Worm (Caenorhabditis elegans): ENCODE results near the gene mrpl-18.

Gene mrpl-18

DNA sequence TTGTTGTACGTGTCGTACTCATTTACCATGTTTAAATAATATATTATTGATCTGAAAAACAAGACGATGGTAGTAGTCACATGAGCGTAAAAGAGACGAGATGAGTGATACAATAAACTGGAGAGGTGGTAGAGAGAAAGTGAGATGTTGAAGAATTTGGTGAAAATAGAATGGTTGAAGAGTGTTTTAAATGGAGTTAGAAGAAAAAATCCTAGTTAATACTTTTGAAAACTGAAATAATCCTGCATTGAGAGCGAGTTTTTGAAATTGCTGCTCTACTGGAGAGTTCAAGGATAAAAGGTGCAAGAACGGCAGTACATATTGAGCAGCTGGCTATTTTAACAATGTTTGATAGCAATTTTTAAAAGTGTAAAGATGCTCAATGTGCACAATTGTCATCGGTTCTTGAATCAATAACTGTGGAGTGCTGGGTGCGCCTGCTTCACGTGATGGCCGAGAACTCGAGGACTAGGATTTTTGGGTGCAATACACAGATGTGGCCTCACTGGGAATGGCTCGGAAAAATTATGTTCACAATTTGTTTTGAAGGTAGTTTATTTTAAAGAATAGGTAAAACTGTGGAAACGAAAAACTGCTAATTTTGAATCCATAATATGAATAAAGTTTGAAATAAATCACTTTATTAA, 13.4 kb downstream of the mrpl-18 start, which contains the start of gene atg-13 (continued):
- TF ChIP-seq lin-14 (GFP tag; optimal IDR thresholded peaks at IDR 0.05) (peak; percentile 44), mab-9 (GFP tag; IDR thresholded peaks at IDR 0.05) (no peak), efl-3 (GFP tag; optimal IDR thresholded peaks at IDR 0.05) (no peak), nhr-28 (tag; optimal IDR thresholded peaks at IDR 0.05) (no peak), nhr-71 (tag; optimal IDR thresholded peaks at IDR 0.05) (peak; percentile 56), skn-1 (tag; optimal IDR thresholded peaks at IDR 0.05) (no peak), snu-23 (GFP tag; optimal IDR thresholded peaks at IDR 0.05) (peak; percentile 17), blmp-1 (tag; optimal IDR thresholded peaks at IDR 0.05) (peak; percentile 23), grh-1 (GFP tag; IDR thresholded peaks at IDR 0.05) (no peak), lin-39 (tag; optimal IDR thresholded peaks at IDR 0.05) (no peak), rnt-1 (tag; optimal IDR thresholded peaks at IDR 0.05) (peak; percentile 2), ceh-88 (GFP tag; IDR thresholded peaks at IDR 0.05) (no peak), unc-98 (GFP tag; IDR thresholded peaks at IDR 0.05) (no peak), unc-30 (tag; optimal IDR thresholded peaks at IDR 0.05) (no peak), sptf-1 (tag; optimal IDR thresholded peaks at IDR 0.05) (no peak), efl-1 (optimal IDR thresholded peaks at IDR 0.05) (peak in 1 of 2 experiments; percentile 8), efl-1 (GFP tag; optimal IDR thresholded peaks at IDR 0.05 in 1 of 2) (peak; percentile 6 to 73), mep-1 (tag; optimal IDR thresholded peaks at IDR 0.05) (peak; percentile 48), hpl-2 (GFP tag; optimal IDR thresholded peaks at IDR 0.05) (no peak), pax-3 (tag; optimal IDR thresholded peaks at IDR 0.05) (no peak), vab-15 (tag; optimal IDR thresholded peaks at IDR 0.05) (no peak), ceh-90 (tag; optimal IDR thresholded peaks at IDR 0.05) (no peak)

DNA sequence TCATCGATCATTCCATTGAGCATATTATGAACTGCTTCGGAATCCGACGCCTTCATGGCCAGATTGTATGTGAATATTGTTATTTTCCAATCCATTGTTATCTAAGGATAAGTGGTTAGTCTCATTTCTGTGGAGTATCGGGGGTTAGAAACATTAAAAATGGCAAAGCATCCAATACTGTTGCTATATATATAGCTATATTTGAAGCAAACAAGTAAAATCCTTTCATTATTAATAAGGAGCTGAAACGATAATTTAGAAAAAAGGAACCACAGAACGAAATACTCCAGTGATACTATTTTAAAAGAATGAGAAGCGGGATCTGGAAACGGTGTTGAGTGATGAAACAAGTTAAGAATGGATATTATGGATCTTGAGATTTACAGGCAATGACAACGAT, 16.4 kb downstream of the mrpl-18 start, which contains the start of gene inpp-5K:
Gene inpp-5K (minus strand): TSS at position 101 of the 400 bp plus-strand sequence.
- TF ChIP-seq aly-2 (tag; optimal IDR thresholded peaks at IDR 0.05) (peak; percentile 33), efl-1 (optimal IDR thresholded peaks at IDR 0.05) (no peak), efl-1 (GFP tag; optimal IDR thresholded peaks at IDR 0.05 in 1 of 2) (no peak), vab-15 (tag; optimal IDR thresholded peaks at IDR 0.05) (no peak), pax-3 (tag; optimal IDR thresholded peaks at IDR 0.05) (no peak), fkh-8 (tag; optimal IDR thresholded peaks at IDR 0.05) (no peak)

DNA sequence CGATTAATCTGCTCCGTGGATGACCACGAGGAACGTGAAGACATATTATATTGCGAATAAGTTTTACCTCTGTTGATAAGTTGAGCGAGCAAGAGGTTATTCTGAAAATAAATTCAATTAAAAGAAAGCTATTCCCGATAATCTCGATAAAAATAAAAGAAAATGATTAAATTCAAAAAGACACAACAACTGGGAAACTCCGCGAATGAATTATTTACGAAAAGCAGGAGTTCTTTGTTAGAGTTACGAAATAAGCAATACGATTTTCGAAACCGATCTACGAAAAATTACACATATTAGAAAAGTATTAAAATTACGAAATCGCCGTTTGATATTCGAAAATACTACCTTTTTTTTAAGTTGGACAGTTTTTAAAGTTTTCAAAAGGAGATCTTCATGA, 18.5 kb downstream of the mrpl-18 start, which contains the start of gene bath-42:
Gene bath-42 (minus strand): TSS at position 101 of the 400 bp plus-strand sequence.
- TF ChIP-seq nhr-76 (tag; optimal IDR thresholded peaks at IDR 0.05) (no peak), mdl-1 (tag; optimal IDR thresholded peaks at IDR 0.05) (no peak), lin-13 (GFP tag; optimal IDR thresholded peaks at IDR 0.05) (no peak), F16B12.6 (tag; optimal IDR thresholded peaks at IDR 0.05) (no peak), C34B4.2 (tag; optimal IDR thresholded peaks at IDR 0.05) (no peak), C16A3.4 (tag; optimal IDR thresholded peaks at IDR 0.05) (no peak), ceh-88 (GFP tag; IDR thresholded peaks at IDR 0.05) (no peak), jun-1 (tag; optimal IDR thresholded peaks at IDR 0.05) (no peak), zip-4 (GFP tag; optimal IDR thresholded peaks at IDR 0.05) (no peak), lin-15B (tag; optimal IDR thresholded peaks at IDR 0.05) (no peak), hpl-2 (GFP tag; optimal IDR thresholded peaks at IDR 0.05) (no peak), ets-5 (GFP tag; IDR thresholded peaks at IDR 0.05) (no peak), ztf-4 (tag; optimal IDR thresholded peaks at IDR 0.05) (no peak), snu-23 (GFP tag; optimal IDR thresholded peaks at IDR 0.05) (no peak)

DNA sequence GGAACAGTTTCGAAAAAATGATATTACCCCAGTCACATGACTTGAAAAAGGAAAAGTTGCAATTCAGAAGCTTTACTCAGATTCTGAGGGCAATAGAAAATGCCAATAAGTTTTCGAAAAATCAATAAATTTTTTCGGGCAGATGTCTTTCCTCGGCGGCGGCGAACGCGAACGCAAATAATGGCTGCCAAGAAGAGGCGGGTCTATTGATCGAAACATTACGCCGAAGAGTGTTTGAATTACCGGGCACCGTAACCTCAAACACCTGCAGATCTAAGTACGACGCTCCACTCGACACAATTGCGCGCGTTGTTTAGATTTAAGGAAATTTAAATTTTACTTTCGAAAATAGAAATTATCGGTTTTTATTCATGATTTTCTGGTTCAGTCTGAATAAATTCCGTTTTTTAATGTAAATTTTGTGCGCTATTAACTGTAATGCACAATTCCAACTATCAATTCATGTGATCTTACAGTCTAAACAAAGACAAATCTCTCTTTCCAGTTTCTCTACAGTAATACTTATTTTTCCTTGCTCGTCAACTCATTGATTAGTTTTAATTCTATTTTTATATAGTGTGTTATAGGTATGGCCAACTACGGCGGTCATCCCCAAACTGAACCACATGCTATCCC, 19.1 kb downstream of the mrpl-18 start, which contains the start of gene prp-8:
Gene prp-8 (plus strand): TSS at position 586 of the 636 bp plus-strand sequence.
- TF ChIP-seq snpc-4 (tag; optimal IDR thresholded peaks at IDR 0.05) = no peak
- TF ChIP-seq elt-3 (tag; optimal IDR thresholded peaks at IDR 0.05) = peak in 3 of 6 experiments; percentile 67 to 81 (median 75)
- TF ChIP-seq zag-1 (tag; optimal IDR thresholded peaks at IDR 0.05) = no peak
- TF ChIP-seq ceh-63 (GFP tag; optimal IDR thresholded peaks at IDR 0.05) = no peak
- peak; percentile 71 for TF ChIP-seq nhr-90 (tag; optimal IDR thresholded peaks at IDR 0.05; ENCODE audit: poor library complexity)
- peak in 1 of 2 experiments; percentile 55 for TF ChIP-seq ztf-11 (tag; optimal IDR thresholded peaks at IDR 0.05)
- TF ChIP-seq jun-1 (tag; optimal IDR thresholded peaks at IDR 0.05) = peak; percentile 79
- TF ChIP-seq ceh-88 (GFP tag; IDR thresholded peaks at IDR 0.05) = peak; percentile 48; the same call in 1 of the 2 replicates
- TF ChIP-seq swsn-7 (tag; optimal IDR thresholded peaks at IDR 0.05) = peak; percentile 87
- peak; percentile 67 for TF ChIP-seq fos-1 (tag; optimal IDR thresholded peaks at IDR 0.05)
- peak; percentile 68 for TF ChIP-seq egl-13 (tag; optimal IDR thresholded peaks at IDR 0.05)
- no peak for TF ChIP-seq pqm-1 (tag; optimal IDR thresholded peaks at IDR 0.05)
- TF ChIP-seq lin-35 (GFP tag; optimal IDR thresholded peaks at IDR 0.05) = peak; percentile 95
- TF ChIP-seq fkh-10 (GFP tag; optimal IDR thresholded peaks at IDR 0.05) = peak; percentile 44
- TF ChIP-seq C34B4.2 (tag; optimal IDR thresholded peaks at IDR 0.05) = no peak
- peak; percentile 85 to 93 for TF ChIP-seq efl-1 (optimal IDR thresholded peaks at IDR 0.05)
- peak; percentile 92 to 99 for TF ChIP-seq efl-1 (GFP tag; optimal IDR thresholded peaks at IDR 0.05 in 1 of 2)

All from whole organism, L1 larva.